Fruit fly (Drosophila melanogaster) S2 (cell line): Measurements from ENCODE around the gene CG42814.

Experiments used
- CG8478 ChIP-seq: fragments of >200 bp; optimal IDR thresholded peaks from 2 replicates; lab custom pipeline; 2018
- CTCF ChIP-seq, 2 experiments: fragments of >200 bp; optimal IDR thresholded peaks; 2 replicates each; lab custom pipeline; 2018

CG42814 gene

dm6 chr3R:27198883-27199780 lies 30.1 kb downstream of the CG42814 start:
- TF ChIP-seq CTCF (optimal IDR thresholded peaks at IDR 0.05; lab: Kevin White, UChicago) (no peak), CG8478 (lab: Kevin White, UChicago) (no peak)

dm6 chr3R:27197581-27197980 lies 31.7 kb downstream of the CG42814 start:
- no peak for TF ChIP-seq CG8478 (lab: Kevin White, UChicago)
- TF ChIP-seq CTCF (optimal IDR thresholded peaks at IDR 0.05; lab: Kevin White, UChicago), result no peak

- no peak for TF ChIP-seq CG8478 (lab: Kevin White, UChicago)
- TF ChIP-seq CTCF (optimal IDR thresholded peaks at IDR 0.05; lab: Kevin White, UChicago), result no peak
These were observed 32.4 kb downstream of the CG42814 start for dm6 chr3R:27196866-27197265.

dm6 chr3R:27194106-27194505 lies 35.2 kb downstream of the CG42814 start, which contains the start of gene Ser:
Gene Ser, minus strand, starts transcription at chr3R:27194267.
- TF ChIP-seq CG8478 (lab: Kevin White, UChicago) (no peak), CTCF (optimal IDR thresholded peaks at IDR 0.05; lab: Kevin White, UChicago) (no peak)

dm6 chr3R:27193079-27193478 lies 36.2 kb downstream of the CG42814 start:
- TF ChIP-seq CTCF (optimal IDR thresholded peaks at IDR 0.05; lab: Kevin White, UChicago) (no peak), CG8478 (lab: Kevin White, UChicago) (no peak)

dm6 chr3R:27186849-27187248 lies 42.4 kb downstream of the CG42814 start:
- TF ChIP-seq CTCF (optimal IDR thresholded peaks at IDR 0.05; lab: Kevin White, UChicago) (no peak), CG8478 (lab: Kevin White, UChicago) (no peak)

dm6 chr3R:27185933-27186571 lies 43.2 kb downstream of the CG42814 start:
- TF ChIP-seq CG8478 (lab: Kevin White, UChicago), result no peak
- no peak for TF ChIP-seq CTCF (optimal IDR thresholded peaks at IDR 0.05; lab: Kevin White, UChicago)

- TF ChIP-seq CTCF (optimal IDR thresholded peaks at IDR 0.05; lab: Kevin White, UChicago) (no peak), CG8478 (lab: Kevin White, UChicago) (no peak)
These were observed 48.2 kb downstream of the CG42814 start for dm6 chr3R:27181074-27181473.
